Worm (Caenorhabditis elegans) whole organism, young adult: ENCODE measurements around the gene B0410.3.

Source experiments
- B0019.2 ChIP-seq: fragments of 200-800 bp; sonication (Bioruptor generic); conservative IDR thresholded peaks from 2 replicates; pipeline ENCODE4 v1.3.6; 2022; ENCODE audit warnings: missing genetic modification reagents, missing genetic modification characterization, missing compliant biosample characterization
- B0336.3 ChIP-seq: fragments of 200-800 bp; sonication (Bioruptor generic); IDR thresholded peaks from 2 replicates; pipeline ENCODE4 v1.3.6; 2022; ENCODE audit warnings: missing genetic modification characterization, missing compliant biosample characterization
- F10E7.11 ChIP-seq: sonication (generic microtip); optimal IDR thresholded peaks from 2 replicates; lab custom pipeline; 2017; ENCODE audit warnings: mild to moderate bottlenecking, missing genetic modification characterization, moderate library complexity, missing compliant biosample characterization
- F33H1.4 ChIP-seq: fragments of 200-800 bp; sonication (Bioruptor generic); IDR thresholded peaks from 2 replicates; pipeline ENCODE4 v1.3.6; 2022; ENCODE audit warnings: missing genetic modification reagents, missing genetic modification characterization, missing compliant biosample characterization
- F57C9.4 ChIP-seq: sonication (generic microtip); optimal IDR thresholded peaks from 2 replicates; lab custom pipeline; 2017; ENCODE audit warnings: mild to moderate bottlenecking, missing genetic modification characterization, missing compliant biosample characterization
- K11D2.4 ChIP-seq: fragments of 200-800 bp; sonication (Bioruptor generic); IDR thresholded peaks from 2 replicates; pipeline ENCODE4 v1.3.6; 2022; ENCODE audit warnings: missing genetic modification reagents, missing genetic modification characterization, missing compliant biosample characterization
- T07F8.4 ChIP-seq: sonication (generic microtip); optimal IDR thresholded peaks from 2 replicates; lab custom pipeline; 2016; ENCODE audit warnings: mild to moderate bottlenecking, missing genetic modification characterization, moderate library complexity, missing compliant biosample characterization
- Y53F4B.3 ChIP-seq: fragments of 200-800 bp; sonication (Bioruptor generic); IDR thresholded peaks from 2 replicates; pipeline ENCODE4 v1.3.6; 2022; ENCODE audit warnings: missing genetic modification reagents, missing genetic modification characterization, missing compliant biosample characterization
- Y53G8AR.9 ChIP-seq: fragments of 200-800 bp; sonication (Bioruptor generic); conservative IDR thresholded peaks from 2 replicates; pipeline ENCODE4 v1.3.6; 2022; ENCODE audit warnings: missing genetic modification reagents, missing genetic modification characterization, missing compliant biosample characterization
- Y56A3A.18 ChIP-seq: fragments of 200-800 bp; sonication (Bioruptor generic); IDR thresholded peaks from 2 replicates; pipeline ENCODE4 v1.3.6; 2022; ENCODE audit warnings: missing genetic modification reagents, missing genetic modification characterization, missing compliant biosample characterization
- Y79H2A.3 ChIP-seq: fragments of 200-800 bp; sonication (Bioruptor generic); conservative IDR thresholded peaks from 2 replicates; pipeline ENCODE4 v1.3.6; 2022; ENCODE audit warnings: missing genetic modification reagents, missing genetic modification characterization, missing compliant biosample characterization
- atf-7 ChIP-seq: sonication (generic microtip); optimal IDR thresholded peaks from 2 replicates; lab custom pipeline; 2017; ENCODE audit warnings: mild to moderate bottlenecking, missing genetic modification characterization, missing compliant biosample characterization
- athp-1 ChIP-seq: sonication (generic microtip); optimal IDR thresholded peaks from 2 replicates; lab custom pipeline; 2017; ENCODE audit warnings: mild to moderate bottlenecking, missing genetic modification characterization, missing compliant biosample characterization
- attf-5 ChIP-seq: fragments of 200-800 bp; sonication (Bioruptor generic); optimal IDR thresholded peaks from 2 replicates; lab custom pipeline; 2018; ENCODE audit warnings: mild to moderate bottlenecking, missing genetic modification characterization, missing compliant biosample characterization
- ccch-3 ChIP-seq: fragments of 200-800 bp; sonication (Bioruptor generic); optimal IDR thresholded peaks from 2 replicates; lab custom pipeline; 2018; ENCODE audit warnings: mild to moderate bottlenecking, missing genetic modification characterization, missing compliant biosample characterization
- cebp-1 ChIP-seq, 2 experiments: fragments of 200-800 bp in 1 of 2; sonication (Bioruptor generic) in 1 of 2; sonication (generic microtip) in 1 of 2; IDR thresholded peaks in 1 of 2; optimal IDR thresholded peaks in 1 of 2; 2 replicates each; pipeline versions ENCODE4 v1.3.6 to Lab custom; 2017 to 2022; ENCODE audit warnings: missing compliant biosample characterization in 2 of 2, missing genetic modification characterization in 2 of 2, mild to moderate bottlenecking in 1 of 2, missing genetic modification reagents in 1 of 2, moderate library complexity in 1 of 2
- chd-7 ChIP-seq: sonication (generic microtip); optimal IDR thresholded peaks from 2 replicates; lab custom pipeline; 2016; ENCODE audit warnings: mild to moderate bottlenecking, missing genetic modification characterization, moderate library complexity, missing compliant biosample characterization
- dox-1 ChIP-seq: fragments of 200-800 bp; sonication (Bioruptor generic); IDR thresholded peaks from 2 replicates; pipeline ENCODE4 v1.3.6; 2022; ENCODE audit warnings: missing genetic modification reagents, missing genetic modification characterization, missing compliant biosample characterization
- dpl-1 ChIP-seq: fragments of 150-350 bp; optimal IDR thresholded peaks from 2 replicates; lab custom pipeline; 2014; ENCODE audit warnings: missing biosample characterization, missing genetic modification reagents, missing genetic modification characterization
- egrh-3 ChIP-seq: fragments of 200-800 bp; sonication (Bioruptor generic); IDR thresholded peaks from 2 replicates; pipeline ENCODE4 v1.3.6; 2022; ENCODE audit warnings: missing genetic modification reagents, missing genetic modification characterization, missing compliant biosample characterization
- hlh-12 ChIP-seq: sonication (generic microtip); optimal IDR thresholded peaks from 2 replicates; lab custom pipeline; 2016; ENCODE audit warnings: missing genetic modification characterization, missing compliant biosample characterization
- hrde-1 ChIP-seq: sonication (generic microtip); optimal IDR thresholded peaks from 2 replicates; lab custom pipeline; 2016; ENCODE audit warnings: missing genetic modification characterization, mild to moderate bottlenecking, missing compliant biosample characterization, moderate library complexity, missing genotype, missing genetic modification reagents, borderline replicate concordance
- lag-1 ChIP-seq: fragments of 200-800 bp; sonication (Bioruptor generic); IDR thresholded peaks from 2 replicates; pipeline ENCODE4 v1.3.6; 2022; ENCODE audit warnings: missing genetic modification reagents, missing genetic modification characterization, missing compliant biosample characterization
- let-607 ChIP-seq, 2 experiments: fragments of 200-800 bp in 1 of 2; sonication (Bioruptor generic) in 1 of 2; sonication (generic microtip) in 1 of 2; optimal IDR thresholded peaks; 2 replicates each; lab custom pipeline; 2016 to 2018; ENCODE audit warnings: mild to moderate bottlenecking in 2 of 2, missing compliant biosample characterization in 2 of 2, missing genetic modification characterization in 2 of 2, moderate library complexity in 2 of 2, missing genotype in 1 of 2
- lin-26 ChIP-seq: fragments of 200-800 bp; sonication (Bioruptor generic); IDR thresholded peaks from 2 replicates; pipeline ENCODE4 v1.3.6; 2022; ENCODE audit warnings: missing genetic modification reagents, missing genetic modification characterization, missing compliant biosample characterization
- madf-6 ChIP-seq: fragments of 200-800 bp; sonication (Bioruptor generic); IDR thresholded peaks from 2 replicates; pipeline ENCODE4 v1.3.6; 2022; ENCODE audit warnings: missing genetic modification reagents, missing genetic modification characterization, missing compliant biosample characterization
- mcd-1 ChIP-seq: fragments of 200-800 bp; sonication (Bioruptor generic); IDR thresholded peaks from 2 replicates; pipeline ENCODE4 v1.3.6; 2022; ENCODE audit warnings: missing genetic modification reagents, missing genetic modification characterization, missing compliant biosample characterization
- mel-28 ChIP-seq: sonication (generic microtip); optimal IDR thresholded peaks from 2 replicates; lab custom pipeline; 2016; ENCODE audit warnings: borderline replicate concordance, mild to moderate bottlenecking, missing genetic modification characterization, missing compliant biosample characterization
- mxl-1 ChIP-seq: sonication (generic microtip); optimal IDR thresholded peaks from 2 replicates; lab custom pipeline; 2016; ENCODE audit warnings: missing genetic modification characterization, missing compliant biosample characterization
- nfya-1 ChIP-seq: sonication (generic microtip); optimal IDR thresholded peaks from 2 replicates; lab custom pipeline; 2017; ENCODE audit warnings: antibody characterized with exemption, missing compliant biosample characterization, missing genetic modification characterization, borderline replicate concordance; ENCODE audit not compliant: insufficient read depth
- nhr-120 ChIP-seq: fragments of 200-800 bp; sonication (Bioruptor generic); IDR thresholded peaks from 2 replicates; pipeline ENCODE4 v1.3.6; 2022; ENCODE audit warnings: missing genetic modification characterization, missing compliant biosample characterization
- nhr-80 ChIP-seq: sonication (generic microtip); optimal IDR thresholded peaks from 2 replicates; lab custom pipeline; 2016; ENCODE audit warnings: missing genetic modification characterization, missing compliant biosample characterization
- pbrm-1 ChIP-seq: fragments of 200-800 bp; sonication (Bioruptor generic); IDR thresholded peaks from 2 replicates; pipeline ENCODE4 v1.3.6; 2022; ENCODE audit warnings: missing genetic modification reagents, missing genetic modification characterization, missing compliant biosample characterization
- sdz-38 ChIP-seq: sonication (generic microtip); optimal IDR thresholded peaks from 2 replicates; lab custom pipeline; 2016; ENCODE audit warnings: missing genotype, missing genetic modification characterization, missing compliant biosample characterization
- sea-2 ChIP-seq: fragments of 200-800 bp; sonication (Bioruptor generic); IDR thresholded peaks from 2 replicates; pipeline ENCODE4 v1.3.6; 2022; ENCODE audit warnings: missing genetic modification characterization, missing compliant biosample characterization
- snpc-1.3 ChIP-seq: sonication (generic microtip); optimal IDR thresholded peaks from 2 replicates; lab custom pipeline; 2017; ENCODE audit warnings: missing genetic modification characterization, mild to moderate bottlenecking, missing compliant biosample characterization, antibody characterized with exemption, moderate library complexity, missing genotype, missing genetic modification reagents; ENCODE audit not compliant: insufficient read depth
- snpc-4 ChIP-seq, 5 experiments: fragments of 150-350 bp in 1 of 5; sonication (generic microtip) in 4 of 5; optimal IDR thresholded peaks; 2 replicates each; lab custom pipeline; 2014 to 2018; ENCODE audit warnings: missing genetic modification characterization in 5 of 5, missing biosample characterization in 3 of 5, antibody characterized with exemption in 2 of 5, mild to moderate bottlenecking in 2 of 5, missing compliant biosample characterization in 2 of 5, missing genotype in 2 of 5, moderate library complexity in 2 of 5, missing genetic modification reagents in 1 of 5
- tbp1 ChIP-seq: fragments of 200-800 bp; sonication (Bioruptor generic); optimal IDR thresholded peaks from 2 replicates; lab custom pipeline; 2018; ENCODE audit warnings: mild to moderate bottlenecking, missing genetic modification characterization, missing compliant biosample characterization
- tbx-9 ChIP-seq: sonication (generic microtip); optimal IDR thresholded peaks from 2 replicates; lab custom pipeline; 2016; ENCODE audit warnings: borderline replicate concordance, missing genetic modification characterization, inconsistent platforms, missing compliant biosample characterization
- ztf-22 ChIP-seq: fragments of 200-800 bp; sonication (Bioruptor generic); optimal IDR thresholded peaks from 2 replicates; lab custom pipeline; 2018; ENCODE audit warnings: mild to moderate bottlenecking, missing genetic modification characterization, moderate library complexity, missing compliant biosample characterization
- ztf-26 ChIP-seq: sonication (generic microtip); optimal IDR thresholded peaks from 2 replicates; lab custom pipeline; 2017; ENCODE audit warnings: missing genetic modification characterization, missing compliant biosample characterization
- ztf-6 ChIP-seq: fragments of 200-800 bp; sonication (Bioruptor generic); IDR thresholded peaks from 2 replicates; pipeline ENCODE4 v1.3.6; 2022; ENCODE audit warnings: missing genetic modification reagents, missing genetic modification characterization, missing compliant biosample characterization

Gene B0410.3

ce11 chrX:2931852-2932251 is 40.6 kb upstream of the B0410.3 start:
- TF ChIP-seq madf-6 (GFP tag; lab: Robert Waterston, UW) (no peak), ztf-22 (GFP tag; lab: Kevin White, UChicago) (peak; percentile 4), ccch-3 (GFP tag; lab: Kevin White, UChicago) (no peak), attf-5 (GFP tag; lab: Kevin White, UChicago) (no peak), atf-7 (tag; lab: Kevin White, UChicago) (peak; percentile 13), let-607 (tag; optimal IDR thresholded peaks at IDR 0.05; lab: Kevin White, UChicago) (peak; percentile 49 to 53), B0336.3 (GFP tag; lab: Robert Waterston, UW) (0 out of 2 replicates have a peak, but pooled peaks have one; percentile 39), Y56A3A.18 (0 out of 2 replicates have a peak, but pooled peaks have one; percentile 8), B0019.2 (GFP tag; lab: Robert Waterston, UW) (no peak), dox-1 (GFP tag; lab: Robert Waterston, UW) (peak; percentile 58), nhr-80 (tag; lab: Kevin White, UChicago) (peak; percentile 89), hrde-1 (tag; lab: Kevin White, UChicago) (no peak), cebp-1 (GFP tag; IDR thresholded peaks at IDR 0.05; lab: Robert Waterston, UW) (peak; percentile 46; the same call in 1 of the 2 replicates), cebp-1 (tag; optimal IDR thresholded peaks at IDR 0.05; lab: Kevin White, UChicago) (no peak), hlh-12 (tag; lab: Kevin White, UChicago) (no peak), pbrm-1 (GFP tag; lab: Robert Waterston, UW) (0 out of 2 replicates have a peak, but pooled peaks have one; percentile 15)

- TF ChIP-seq ztf-26 (tag; lab: Kevin White, UChicago): no peak
- TF ChIP-seq snpc-4 (GFP tag; optimal IDR thresholded peaks at IDR 0.05; lab: Kevin White, UChicago): no peak
- no peak for TF ChIP-seq snpc-4 (tag; optimal IDR thresholded peaks at IDR 0.05; lab: Kevin White, UChicago)
Measured at ce11 chrX:2928089-2928488, 36.8 kb upstream of the B0410.3 start.

- TF ChIP-seq chd-7 (tag; lab: Kevin White, UChicago) (no peak), Y79H2A.3 (GFP tag; lab: Robert Waterston, UW) (no peak), ztf-26 (tag; lab: Kevin White, UChicago) (no peak), lin-26 (GFP tag; lab: Robert Waterston, UW) (no peak), egrh-3 (GFP tag; lab: Robert Waterston, UW) (no peak), athp-1 (tag; lab: Kevin White, UChicago) (no peak), mel-28 (no peak), F33H1.4 (GFP tag; lab: Robert Waterston, UW) (no peak), mcd-1 (no peak), Y53G8AR.9 (GFP tag; lab: Robert Waterston, UW) (no peak), ztf-6 (GFP tag; lab: Robert Waterston, UW) (no peak), nfya-1 (tag; lab: Kevin White, UChicago) (no peak), nhr-120 (GFP tag; lab: Robert Waterston, UW) (no peak), dpl-1 (GFP tag; lab: Kevin White, UChicago) (no peak)
- TF ChIP-seq, all 124 proteins: peak for 0
Measured at ce11 chrX:2927576-2927975, 36.3 kb upstream of the B0410.3 start.

ce11 chrX:2925950-2926349 is 34.7 kb upstream of the B0410.3 start:
- TF ChIP-seq F10E7.11 (tag; lab: Kevin White, UChicago): no peak
- TF ChIP-seq cebp-1 (GFP tag; IDR thresholded peaks at IDR 0.05; lab: Robert Waterston, UW): no peak
- no peak for TF ChIP-seq cebp-1 (tag; optimal IDR thresholded peaks at IDR 0.05; lab: Kevin White, UChicago)
- no peak for TF ChIP-seq ztf-26 (tag; lab: Kevin White, UChicago)
- no peak for TF ChIP-seq sdz-38 (tag; lab: Kevin White, UChicago)
- no peak for TF ChIP-seq snpc-1.3 (tag; lab: Kevin White, UChicago)
- no peak for TF ChIP-seq tbp1 (GFP tag; lab: Kevin White, UChicago)
- no peak for TF ChIP-seq tbx-9 (tag; lab: Kevin White, UChicago)
- no peak for TF ChIP-seq Y53F4B.3
- TF ChIP-seq F57C9.4 (tag; lab: Kevin White, UChicago): no peak
- no peak for TF ChIP-seq mxl-1
- TF ChIP-seq lag-1 (GFP tag; lab: Robert Waterston, UW): no peak
- no peak for TF ChIP-seq attf-5 (GFP tag; lab: Kevin White, UChicago)
- TF ChIP-seq K11D2.4: no peak
- no peak for TF ChIP-seq sea-2 (GFP tag; lab: Robert Waterston, UW)
- TF ChIP-seq T07F8.4 (tag; lab: Kevin White, UChicago): no peak
